Worm (Caenorhabditis elegans): ENCODE data around the gene rpoa-49.

Gene rpoa-49

ce11 chrII:24559-24998 lies 20.3 kb upstream of the rpoa-49 start, which contains the start of gene enee-1 (continued):
- TF ChIP-seq ceh-79 (tag; optimal IDR thresholded peaks at IDR 0.05), result no peak
- TF ChIP-seq sptf-2 (GFP tag; optimal IDR thresholded peaks at IDR 0.05), result no peak
- no peak for TF ChIP-seq ztf-28 (GFP tag; IDR thresholded peaks at IDR 0.05)
- 0 out of 2 replicates have a peak, but pooled peaks have one; percentile 51 for TF ChIP-seq ekl-4 (GFP tag; IDR thresholded peaks at IDR 0.05)

DNA sequence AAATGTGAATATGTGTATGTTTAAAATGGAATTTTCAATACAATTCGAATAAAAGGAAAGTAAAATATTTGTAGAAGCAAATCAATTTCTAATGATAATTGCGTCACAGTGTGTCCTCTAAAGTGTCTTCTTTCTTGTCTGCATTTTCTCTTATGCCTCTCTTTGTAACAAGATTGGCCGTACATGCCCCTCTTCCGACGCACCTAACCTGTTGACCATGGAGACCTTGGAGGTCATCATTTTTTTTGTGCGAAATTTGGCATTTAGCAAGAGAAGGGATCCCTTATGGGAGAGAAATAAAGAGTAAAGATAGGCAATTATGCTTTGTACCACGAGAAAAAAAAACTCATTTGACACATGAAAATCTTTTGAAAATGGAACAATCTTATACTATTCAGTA lies 16.6 kb upstream of the rpoa-49 start, which contains the start of gene F23F1.4:
Gene F23F1.4 (minus strand): TSS at position 141 of the 400 bp plus-strand sequence.
- TF ChIP-seq fkh-3 (tag; optimal IDR thresholded peaks at IDR 0.05), result no peak

- TF ChIP-seq D2030.7 (GFP tag; IDR thresholded peaks at IDR 0.05) (no peak), nfya-1 (tag; optimal IDR thresholded peaks at IDR 0.05; ENCODE audit: borderline replicate concordance, insufficient read depth) (no peak), rpc-1 (optimal IDR thresholded peaks at IDR 0.05) (no peak), rpc-1 (tag; optimal IDR thresholded peaks at IDR 0.05) (no peak), sptf-2 (GFP tag; optimal IDR thresholded peaks at IDR 0.05) (no peak), F37B4.10 (GFP tag; IDR thresholded peaks at IDR 0.05) (no peak), sea-2 (GFP tag; IDR thresholded peaks at IDR 0.05) (no peak), F22D6.2 (tag; optimal IDR thresholded peaks at IDR 0.05) (no peak), cebp-1 (GFP tag; IDR thresholded peaks at IDR 0.05) (no peak), cebp-1 (tag; optimal IDR thresholded peaks at IDR 0.05) (no peak), ekl-4 (GFP tag; IDR thresholded peaks at IDR 0.05) (no peak), lag-1 (GFP tag; IDR thresholded peaks at IDR 0.05) (no peak), ceh-79 (tag; optimal IDR thresholded peaks at IDR 0.05) (no peak), zim-3 (tag; optimal IDR thresholded peaks at IDR 0.05) (no peak), tbp1 (GFP tag; optimal IDR thresholded peaks at IDR 0.05) (no peak), sdz-38 (tag; optimal IDR thresholded peaks at IDR 0.05) (no peak)
Observed at ce11 chrII:29578-29977, 15.3 kb upstream of the rpoa-49 start.

ce11 chrII:31521-31920 lies 13.3 kb upstream of the rpoa-49 start, which contains the start of the genes F23F1.5 and fbxc-54:
TSS of gene F23F1.5 (minus strand) at chrII:31584.
TSS of gene fbxc-54 (plus strand) at chrII:31719.
- TF ChIP-seq ets-4 (GFP tag; optimal IDR thresholded peaks at IDR 0.05) (no peak), F49E8.2 (tag; optimal IDR thresholded peaks at IDR 0.05; ENCODE audit: insufficient read depth) (no peak), F55B11.4 (tag; optimal IDR thresholded peaks at IDR 0.05; ENCODE audit: borderline replicate concordance, insufficient read depth) (no peak), gei-17 (GFP tag; optimal IDR thresholded peaks at IDR 0.05) (no peak), ztf-26 (tag; optimal IDR thresholded peaks at IDR 0.05) (no peak), cebp-1 (GFP tag; IDR thresholded peaks at IDR 0.05) (peak; percentile 94), cebp-1 (tag; optimal IDR thresholded peaks at IDR 0.05) (peak; percentile 98), attf-3 (GFP tag; conservative IDR thresholded peaks at IDR 0.05) (peak; percentile 79), B0261.1 (tag; optimal IDR thresholded peaks at IDR 0.05) (no peak), lir-1 (GFP tag; conservative IDR thresholded peaks at IDR 0.05) (no peak)

- TF ChIP-seq nhr-120 (GFP tag; IDR thresholded peaks at IDR 0.05), result no peak
- TF ChIP-seq ztf-3 (GFP tag; optimal IDR thresholded peaks at IDR 0.05), result no peak
- TF ChIP-seq T07F8.4 (tag; optimal IDR thresholded peaks at IDR 0.05), result no peak
- TF ChIP-seq rec-8 (tag; optimal IDR thresholded peaks at IDR 0.05), result no peak
- no peak for TF ChIP-seq ccch-3 (GFP tag; optimal IDR thresholded peaks at IDR 0.05)
- no peak for TF ChIP-seq Y53F4B.3 (GFP tag; IDR thresholded peaks at IDR 0.05)
- no peak for TF ChIP-seq fkh-3 (tag; optimal IDR thresholded peaks at IDR 0.05)
- no peak for TF ChIP-seq F49E8.2 (tag; optimal IDR thresholded peaks at IDR 0.05; ENCODE audit: insufficient read depth)
- TF ChIP-seq pbrm-1 (GFP tag; IDR thresholded peaks at IDR 0.05), result no peak
- no peak for TF ChIP-seq tbp1 (GFP tag; optimal IDR thresholded peaks at IDR 0.05)
- TF ChIP-seq efl-1 (GFP tag; optimal IDR thresholded peaks at IDR 0.05), result no peak
- no peak for TF ChIP-seq nfyb-1 (GFP tag; IDR thresholded peaks at IDR 0.05)
Observed at ce11 chrII:33904-34303, 10.9 kb upstream of the rpoa-49 start, which contains the start of gene F23F1.2. TSS of gene F23F1.2 (plus strand) at chrII:34204.

Measured in whole organism, young adult.